Fruit fly (Drosophila melanogaster) whole organism, pupa: ENCODE results near the gene vrs.

Experiments
- CG12605 ChIP-seq: fragments of 200-800 bp; sonication (Bioruptor generic); IDR thresholded peaks from 2 replicates; pipeline ENCODE4 v1.3.6; 2022; ENCODE audit warnings: missing biosample characterization, missing genetic modification characterization
- CG15710 ChIP-seq: fragments of 200-800 bp; sonication (Bioruptor generic); optimal IDR thresholded peaks from 2 replicates; lab custom pipeline; 2018; ENCODE audit warnings: missing biosample characterization, mild to moderate bottlenecking, missing genetic modification characterization, moderate library complexity
- CG34367 ChIP-seq: fragments of 200-800 bp; sonication (Bioruptor generic); optimal IDR thresholded peaks from 2 replicates; lab custom pipeline; 2018; ENCODE audit warnings: missing biosample characterization, mild to moderate bottlenecking, missing genetic modification characterization
- CG9948 ChIP-seq: fragments of 200-800 bp; sonication (Bioruptor generic); optimal IDR thresholded peaks from 2 replicates; lab custom pipeline; 2018; ENCODE audit warnings: missing biosample characterization, mild to moderate bottlenecking, missing genetic modification characterization, moderate library complexity
- D1 ChIP-seq: fragments of 200-800 bp; sonication (Bioruptor generic); optimal IDR thresholded peaks from 2 replicates; lab custom pipeline; 2018; ENCODE audit warnings: missing biosample characterization, mild to moderate bottlenecking, missing genetic modification characterization, moderate library complexity
- Snoo ChIP-seq: fragments of 200-800 bp; sonication (Bioruptor generic); optimal IDR thresholded peaks from 3 replicates; lab custom pipeline; 2017; ENCODE audit warnings: missing biosample characterization, mild to moderate bottlenecking, missing genetic modification characterization, inconsistent platforms
- fd96Ca ChIP-seq: fragments of 200-800 bp; sonication (Bioruptor generic); IDR thresholded peaks from 3 replicates; pipeline ENCODE4 v1.3.6; 2022; ENCODE audit warnings: missing biosample characterization, missing genetic modification characterization

DNA sequence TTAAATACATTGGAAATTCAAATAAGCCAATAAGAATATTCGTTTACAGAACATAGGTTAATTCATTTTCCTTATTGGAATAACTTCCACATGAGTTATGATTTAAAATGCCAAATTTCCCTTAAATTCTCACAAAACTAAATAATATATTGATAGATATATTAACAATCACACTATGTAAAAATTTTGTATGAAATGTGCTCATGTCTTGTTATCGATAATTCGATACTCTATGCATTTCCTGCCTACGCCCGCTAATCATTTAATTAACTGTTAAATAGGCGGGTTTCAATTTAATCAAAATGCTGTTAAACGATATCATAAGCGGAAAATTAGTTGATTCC is 21.2 kb upstream of the vrs start, which contains the start of gene NANS:
- TF ChIP-seq D1 (tag; lab: Kevin White, UChicago) (no peak), CG9948 (tag; lab: Kevin White, UChicago) (no peak), fd96Ca (GFP tag; lab: Robert Waterston, UW) (no peak), CG12605 (no peak), CG34367 (tag; lab: Kevin White, UChicago) (no peak), Snoo (tag; lab: Kevin White, UChicago) (no peak), CG15710 (tag; lab: Kevin White, UChicago) (no peak)
